Fruit fly (Drosophila melanogaster) Kc167 (cell line): ENCODE results near the gene CtsB.

Source experiments
- Myc ChIP-seq: fragments of >200 bp; optimal IDR thresholded peaks from 2 replicates; lab custom pipeline; 2017; ENCODE audit warnings: missing external identifiers
- Sin3A ChIP-seq: fragments of >200 bp; optimal IDR thresholded peaks from 2 replicates; lab custom pipeline; 2018; ENCODE audit warnings: missing external identifiers
- h ChIP-seq: fragments of >200 bp; optimal IDR thresholded peaks from 3 replicates; lab custom pipeline; 2018; ENCODE audit warnings: missing external identifiers
- insv ChIP-seq: fragments of >200 bp; optimal IDR thresholded peaks from 3 replicates; lab custom pipeline; 2018; ENCODE audit warnings: missing external identifiers
- psq ChIP-seq: fragments of >200 bp; optimal IDR thresholded peaks from 2 replicates; lab custom pipeline; 2017; ENCODE audit warnings: missing external identifiers
- ttk ChIP-seq: sonication (Bioruptor generic); optimal IDR thresholded peaks from 2 replicates; lab custom pipeline; 2017; ENCODE audit warnings: missing external identifiers

dm6 chrX:13781739-13782502, at the start of gene CtsB, which contains the start of gene amrt:
- TF ChIP-seq h (no peak), Sin3A (lab: Kevin White, UChicago) (peak; percentile 11), insv (no peak), Myc (no peak), ttk (lab: Kevin White, UChicago) (no peak), psq (no peak)
